Fruit fly (Drosophila melanogaster): ENCODE measurements around the gene Cenp-C.

Cenp-C gene

dm6 chr3R:8563774-8564173 lies at the start of gene Cenp-C:
Gene Cenp-C (plus strand): TSS chr3R:8564105.
- TF ChIP-seq noc (tag; optimal IDR thresholded peaks at IDR 0.05): no peak

dm6 chr3R:8517752-8518185 lies 46.1 kb upstream of the Cenp-C start, which contains the start of gene CG11737:
Gene CG11737 (plus strand): TSS chr3R:8517868.
- no peak for TF ChIP-seq noc (tag; optimal IDR thresholded peaks at IDR 0.05)

- TF ChIP-seq noc (tag; optimal IDR thresholded peaks at IDR 0.05): no peak
These were observed 45.2 kb upstream of the Cenp-C start for dm6 chr3R:8518565-8519154.

- TF ChIP-seq noc (tag; optimal IDR thresholded peaks at IDR 0.05): no peak
These were observed 44.7 kb upstream of the Cenp-C start for dm6 chr3R:8519157-8519556.

- no peak for TF ChIP-seq noc (tag; optimal IDR thresholded peaks at IDR 0.05)
These were observed 43.1 kb upstream of the Cenp-C start for dm6 chr3R:8520809-8521208.

- no peak for TF ChIP-seq noc (tag; optimal IDR thresholded peaks at IDR 0.05)
These were observed 42.4 kb upstream of the Cenp-C start, which contains the start of gene CG31454 for dm6 chr3R:8521499-8521898. Gene CG31454 (plus strand): TSS chr3R:8521658.

dm6 chr3R:8523668-8524067 lies 40.2 kb upstream of the Cenp-C start, which contains the start of gene CG31259:
Gene CG31259 (plus strand): TSS chr3R:8523944.
- TF ChIP-seq noc (tag; optimal IDR thresholded peaks at IDR 0.05): no peak

dm6 chr3R:8524277-8524676 lies 39.6 kb upstream of the Cenp-C start:
- no peak for TF ChIP-seq noc (tag; optimal IDR thresholded peaks at IDR 0.05)

- no peak for TF ChIP-seq noc (tag; optimal IDR thresholded peaks at IDR 0.05)
These were observed 35.0 kb upstream of the Cenp-C start, which contains the start of gene CG11741 for dm6 chr3R:8528862-8529261. Gene CG11741 (minus strand): TSS chr3R:8528877.

- TF ChIP-seq noc (tag; optimal IDR thresholded peaks at IDR 0.05): no peak
These were observed 18.0 kb upstream of the Cenp-C start for dm6 chr3R:8545915-8546314.

dm6 chr3R:8552308-8552707 lies 11.6 kb upstream of the Cenp-C start, which contains the start of gene Or85d:
Gene Or85d (plus strand): TSS chr3R:8552608.
- TF ChIP-seq noc (tag; optimal IDR thresholded peaks at IDR 0.05): no peak

- TF ChIP-seq noc (tag; optimal IDR thresholded peaks at IDR 0.05): no peak
These were observed 2.4 kb upstream of the Cenp-C start, which contains the start of gene pch2 for dm6 chr3R:8561522-8561921. Gene pch2 (minus strand): TSS chr3R:8561764.

dm6 chr3R:8562484-8562886 lies 1.4 kb upstream of the Cenp-C start, which contains the start of the genes mRpS18A and CG31460:
Gene mRpS18A (minus strand): TSS chr3R:8562593.
Gene CG31460 (plus strand): TSS chr3R:8562673.
- no peak for TF ChIP-seq noc (tag; optimal IDR thresholded peaks at IDR 0.05)

dm6 chr3R:8577409-8578255 lies 13.7 kb downstream of the Cenp-C start, which contains the start of gene 5-HT2B:
Gene 5-HT2B (plus strand): TSS chr3R:8578205.
- no peak for TF ChIP-seq noc (tag; optimal IDR thresholded peaks at IDR 0.05)

- no peak for TF ChIP-seq noc (tag; optimal IDR thresholded peaks at IDR 0.05)
These were observed 24.0 kb downstream of the Cenp-C start for dm6 chr3R:8587859-8588258.

- no peak for TF ChIP-seq noc (tag; optimal IDR thresholded peaks at IDR 0.05)
These were observed 32.3 kb downstream of the Cenp-C start for dm6 chr3R:8596161-8596560.

- TF ChIP-seq noc (tag; optimal IDR thresholded peaks at IDR 0.05): no peak
These were observed 52.2 kb downstream of the Cenp-C start for dm6 chr3R:8616149-8616548.

All from whole organism, larva.